Worm (Caenorhabditis elegans) whole organism, L4 larva: ENCODE measurements around the gene cyp-23A1.
A peak's percentile ranks its signal among the peaks of the same experiment; 100 is the strongest.

Source experiments
- F44E2.7 ChIP-seq: fragments of 200-800 bp; sonication (Bioruptor generic); IDR thresholded peaks from 2 replicates; pipeline ENCODE4 v2.1.2; 2022; ENCODE audit warnings: missing genetic modification characterization, missing compliant biosample characterization
- R02D3.7 ChIP-seq: fragments of 150-350 bp; sonication (generic microtip); optimal IDR thresholded peaks from 3 replicates; lab custom pipeline; 2014; ENCODE audit warnings: missing biosample characterization, missing genetic modification characterization
- Y48G9A.11 ChIP-seq: fragments of 200-800 bp; sonication (Bioruptor generic); IDR thresholded peaks from 2 replicates; pipeline ENCODE4 v1.3.6; 2022; ENCODE audit warnings: missing genetic modification reagents, missing genetic modification characterization, missing compliant biosample characterization
- aha-1 ChIP-seq: fragments of 150-350 bp; peaks from one replicate; lab custom pipeline; 2014; ENCODE audit warnings: missing biosample characterization, missing genetic modification characterization
- ceh-82 ChIP-seq: sonication (generic microtip); optimal IDR thresholded peaks from 2 replicates; lab custom pipeline; 2017; ENCODE audit warnings: missing biosample characterization, missing genetic modification characterization
- cey-2 ChIP-seq: sonication (generic microtip); optimal IDR thresholded peaks from 3 replicates; lab custom pipeline; 2017; ENCODE audit warnings: missing genetic modification characterization, mild to moderate bottlenecking, missing compliant biosample characterization, antibody characterized with exemption, borderline replicate concordance; ENCODE audit not compliant: insufficient read depth
- daf-16 ChIP-seq, 3 experiments: sonication (generic microtip); optimal IDR thresholded peaks; 2 replicates each; lab custom pipeline; 2016 to 2017; ENCODE audit warnings: missing genetic modification characterization in 3 of 3, missing genetic modification reagents in 3 of 3, mild to moderate bottlenecking in 2 of 3, missing compliant biosample characterization in 2 of 3, missing biosample characterization in 1 of 3, moderate library complexity in 1 of 3
- daf-8 ChIP-seq: fragments of 200-800 bp; sonication (Bioruptor generic); IDR thresholded peaks from 2 replicates; pipeline ENCODE4 v1.3.6; 2022; ENCODE audit warnings: missing genetic modification characterization, missing compliant biosample characterization
- dmd-6 ChIP-seq: fragments of 200-800 bp; sonication (Bioruptor generic); IDR thresholded peaks from 2 replicates; pipeline ENCODE4 v1.3.6; 2022; ENCODE audit warnings: missing genetic modification reagents, missing genetic modification characterization, missing compliant biosample characterization
- duxl-1 ChIP-seq: sonication (generic microtip); optimal IDR thresholded peaks from 2 replicates; lab custom pipeline; 2016; ENCODE audit warnings: mild to moderate bottlenecking, missing genetic modification characterization, moderate library complexity, missing compliant biosample characterization; ENCODE audit not compliant: poor library complexity
- dve-1 ChIP-seq: sonication (generic microtip); optimal IDR thresholded peaks from 2 replicates; lab custom pipeline; 2017; ENCODE audit warnings: antibody characterized with exemption, mild to moderate bottlenecking, missing genetic modification characterization, missing compliant biosample characterization; ENCODE audit not compliant: insufficient read depth
- hif-1 ChIP-seq, 2 experiments: sonication (generic microtip); optimal IDR thresholded peaks; 2 replicates each; lab custom pipeline; 2016 to 2017; ENCODE audit warnings: missing compliant biosample characterization in 2 of 2, missing genetic modification characterization in 2 of 2, missing genetic modification reagents in 2 of 2, missing genotype in 2 of 2, mild to moderate bottlenecking in 1 of 2
- hlh-11 ChIP-seq: fragments of 200-800 bp; sonication (Bioruptor generic); optimal IDR thresholded peaks from 2 replicates; lab custom pipeline; 2018; ENCODE audit warnings: mild to moderate bottlenecking, missing genetic modification characterization, missing compliant biosample characterization
- hlh-30 ChIP-seq: sonication (generic microtip); optimal IDR thresholded peaks from 2 replicates; lab custom pipeline; 2017; ENCODE audit warnings: antibody characterized with exemption, mild to moderate bottlenecking, missing genetic modification characterization, missing compliant biosample characterization; ENCODE audit not compliant: insufficient read depth
- lsy-2 ChIP-seq, 2 experiments: fragments of 150-350 bp in 1 of 2; sonication (generic microtip) in 1 of 2; optimal IDR thresholded peaks; 2 replicates each; lab custom pipeline; 2014 to 2017; ENCODE audit warnings: missing biosample characterization in 2 of 2, missing genetic modification characterization in 2 of 2
- mdl-1 ChIP-seq, 2 experiments: fragments of 150-350 bp in 1 of 2; sonication (generic microtip) in 1 of 2; optimal IDR thresholded peaks; 2 replicates each; lab custom pipeline; 2014 to 2017; ENCODE audit warnings: missing biosample characterization in 2 of 2, missing genetic modification characterization in 2 of 2
- mep-1 ChIP-seq: fragments of 150-350 bp; sonication (generic microtip); optimal IDR thresholded peaks from 3 replicates; lab custom pipeline; 2014; ENCODE audit warnings: missing biosample characterization, missing genetic modification characterization
- mxl-2 ChIP-seq: fragments of 200-800 bp; sonication (Bioruptor generic); conservative IDR thresholded peaks from 2 replicates; pipeline ENCODE4 v1.3.6; 2022; ENCODE audit warnings: missing genetic modification reagents, missing genetic modification characterization, missing compliant biosample characterization
- nhr-10 ChIP-seq: fragments of 150-350 bp; optimal IDR thresholded peaks from 2 replicates; lab custom pipeline; 2014; ENCODE audit warnings: missing biosample characterization, missing genetic modification characterization
- nhr-102 ChIP-seq: sonication (generic microtip); optimal IDR thresholded peaks from 2 replicates; lab custom pipeline; 2016; ENCODE audit warnings: mild to moderate bottlenecking, missing genetic modification characterization, moderate library complexity, missing compliant biosample characterization
- nhr-237 ChIP-seq: sonication (generic microtip); optimal IDR thresholded peaks from 2 replicates; lab custom pipeline; 2017; ENCODE audit warnings: missing biosample characterization, missing genetic modification characterization
- nhr-25 ChIP-seq: sonication (generic microtip); optimal IDR thresholded peaks from 2 replicates; lab custom pipeline; 2017; ENCODE audit warnings: missing genetic modification characterization, mild to moderate bottlenecking, missing compliant biosample characterization, antibody characterized with exemption, moderate library complexity, borderline replicate concordance; ENCODE audit not compliant: insufficient read depth
- nhr-48 ChIP-seq: sonication (generic microtip); optimal IDR thresholded peaks from 2 replicates; lab custom pipeline; 2016; ENCODE audit warnings: mild to moderate bottlenecking, missing genetic modification characterization, missing compliant biosample characterization
- nhr-6 ChIP-seq: fragments of 150-350 bp; optimal IDR thresholded peaks from 2 replicates; lab custom pipeline; 2014; ENCODE audit warnings: missing biosample characterization, missing genetic modification characterization
- php-3 ChIP-seq: fragments of 200-800 bp; sonication (Bioruptor generic); IDR thresholded peaks from 2 replicates; pipeline ENCODE4 v1.3.6; 2022; ENCODE audit warnings: missing genetic modification reagents, missing genetic modification characterization, missing compliant biosample characterization
- saeg-2 ChIP-seq: fragments of 200-800 bp; sonication (Bioruptor generic); IDR thresholded peaks from 2 replicates; pipeline ENCODE4 v1.3.6; 2022; ENCODE audit warnings: missing genetic modification reagents, missing genetic modification characterization, missing compliant biosample characterization
- spr-3 ChIP-seq: fragments of 200-800 bp; sonication (Bioruptor generic); optimal IDR thresholded peaks from 2 replicates; lab custom pipeline; 2018; ENCODE audit warnings: mild to moderate bottlenecking, missing genetic modification characterization, missing compliant biosample characterization
- unc-62 ChIP-seq, 3 experiments: fragments of 150-350 bp in 1 of 3; sonication (generic microtip); optimal IDR thresholded peaks in 2 of 3; peaks in 1 of 3; 1 replicate in 1 of 3; 2 replicates in 2 of 3; lab custom pipeline; 2014 to 2017; ENCODE audit warnings: missing biosample characterization in 3 of 3, missing genetic modification characterization in 3 of 3, missing genetic modification reagents in 3 of 3, missing genotype in 1 of 3
- vab-7 ChIP-seq: fragments of 200-800 bp; sonication (Bioruptor generic); IDR thresholded peaks from 2 replicates; pipeline ENCODE4 v1.3.6; 2022; ENCODE audit warnings: missing genetic modification reagents, missing genetic modification characterization, missing compliant biosample characterization
- zip-11 ChIP-seq: fragments of 200-800 bp; sonication (Bioruptor generic); IDR thresholded peaks from 2 replicates; pipeline ENCODE4 v1.3.6; 2022; ENCODE audit warnings: missing genetic modification characterization, missing compliant biosample characterization

Gene cyp-23A1

ce11 chrII:4550783-4551182 is 38.8 kb downstream of the cyp-23A1 start, which contains the start of gene K07E1.1:
Gene K07E1.1, plus strand, starts transcription at chrII:4551083.
- no peak for TF ChIP-seq zip-11 (GFP tag; lab: Robert Waterston, UW)
- TF ChIP-seq duxl-1 (tag; lab: Kevin White, UChicago), result no peak
- no peak for TF ChIP-seq nhr-25 (tag; lab: Kevin White, UChicago)
- TF ChIP-seq mep-1 (tag; lab: Kevin White, UChicago), result no peak
- no peak for TF ChIP-seq nhr-6
- TF ChIP-seq ceh-82, result no peak
- TF ChIP-seq saeg-2, result no peak
- TF ChIP-seq nhr-10 (tag; lab: Kevin White, UChicago), result no peak
- TF ChIP-seq Y48G9A.11, result no peak
- TF ChIP-seq spr-3 (GFP tag; lab: Kevin White, UChicago), result no peak
- TF ChIP-seq vab-7 (GFP tag; lab: Robert Waterston, UW), result no peak

- TF ChIP-seq dve-1 (tag; lab: Kevin White, UChicago), result peak; percentile 48
- no peak for TF ChIP-seq F44E2.7
- TF ChIP-seq daf-8 (GFP tag; lab: Robert Waterston, UW), result no peak
- no peak for TF ChIP-seq hlh-30
- TF ChIP-seq hif-1 (tag; optimal IDR thresholded peaks at IDR 0.05; lab: Kevin White, UChicago), result peak in 1 of 2 experiments; percentile 56
- no peak for TF ChIP-seq nhr-48 (tag; lab: Kevin White, UChicago)
- TF ChIP-seq mdl-1 (tag; optimal IDR thresholded peaks at IDR 0.05; lab: Kevin White, UChicago), result peak in 1 of 2 experiments; percentile 3
- TF ChIP-seq hlh-11 (tag; lab: Kevin White, UChicago), result peak; percentile 13
- TF ChIP-seq nhr-237, result no peak
- TF ChIP-seq mxl-2 (GFP tag; lab: Robert Waterston, UW), result no peak
- TF ChIP-seq dmd-6 (GFP tag; lab: Robert Waterston, UW), result peak; percentile 32; the same call in 1 of the 2 replicates
- no peak for TF ChIP-seq daf-16 (GFP tag; optimal IDR thresholded peaks at IDR 0.05; lab: Kevin White, UChicago)
- TF ChIP-seq daf-16 (tag; optimal IDR thresholded peaks at IDR 0.05; lab: Kevin White, UChicago), result peak; percentile 43
- TF ChIP-seq R02D3.7 (tag; lab: Kevin White, UChicago), result no peak
- TF ChIP-seq lsy-2 (tag; optimal IDR thresholded peaks at IDR 0.05; lab: Kevin White, UChicago), result no peak
- TF ChIP-seq, all 104 proteins: peak for 6
Measured at ce11 chrII:4552088-4552487, 40.1 kb downstream of the cyp-23A1 start.

ce11 chrII:4557487-4557886 is 45.5 kb downstream of the cyp-23A1 start, which contains the start of gene M03A1.3:
Gene M03A1.3, plus strand, starts transcription at chrII:4557787.
- TF ChIP-seq nhr-102 (tag; lab: Kevin White, UChicago), result no peak
- no peak for TF ChIP-seq daf-8 (GFP tag; lab: Robert Waterston, UW)
- TF ChIP-seq daf-16 (GFP tag; optimal IDR thresholded peaks at IDR 0.05; lab: Kevin White, UChicago), result no peak
- TF ChIP-seq daf-16 (tag; optimal IDR thresholded peaks at IDR 0.05; lab: Kevin White, UChicago), result peak; percentile 29
- TF ChIP-seq unc-62 (GFP tag; optimal IDR thresholded peaks at IDR 0.05 in 1 of 2; lab: Kevin White, UChicago), result peak in 1 of 2 experiments; percentile 78
- TF ChIP-seq unc-62 (tag; optimal IDR thresholded peaks at IDR 0.05; lab: Kevin White, UChicago), result no peak
- TF ChIP-seq cey-2 (tag; lab: Kevin White, UChicago), result no peak

- peak; percentile 64 for TF ChIP-seq aha-1 (tag; lab: Kevin White, UChicago)
- TF ChIP-seq unc-62 (GFP tag; optimal IDR thresholded peaks at IDR 0.05 in 1 of 2; lab: Kevin White, UChicago), result peak in 1 of 2 experiments; percentile 97
- no peak for TF ChIP-seq unc-62 (tag; optimal IDR thresholded peaks at IDR 0.05; lab: Kevin White, UChicago)
- no peak for TF ChIP-seq php-3 (GFP tag; lab: Robert Waterston, UW)
- TF ChIP-seq, all 104 proteins: peak for 2
Measured at ce11 chrII:4560068-4560467, 48.1 kb downstream of the cyp-23A1 start, which contains the start of gene M03A1.8. Gene M03A1.8, plus strand, starts transcription at chrII:4560336.
